Fruit fly (Drosophila melanogaster) whole organism, embryonic: ENCODE results near the gene Liprin-beta.
A peak's percentile ranks its signal among the peaks of the same experiment; 100 is the strongest.

Source experiments
- ATbp ChIP-seq: fragments of 200-800 bp; sonication (Bioruptor generic); optimal IDR thresholded peaks from 2 replicates; lab custom pipeline; 2017; ENCODE audit warnings: missing biosample characterization, mild to moderate bottlenecking, missing genetic modification characterization, missing genetic modification reagents
- Atf-2 ChIP-seq: fragments of 200-800 bp; sonication (Bioruptor generic); optimal IDR thresholded peaks from 2 replicates; lab custom pipeline; 2016; ENCODE audit warnings: missing biosample characterization, missing genetic modification characterization
- Awh ChIP-seq: fragments of 200-800 bp; sonication (Bioruptor generic); IDR thresholded peaks from 2 replicates; pipeline ENCODE4, ENCODE4 v1.3.6; 2022; ENCODE audit warnings: missing biosample characterization, missing genetic modification characterization
- CG10431 ChIP-seq: fragments of 200-800 bp; sonication (Bioruptor generic); optimal IDR thresholded peaks from 3 replicates; lab custom pipeline; 2018; ENCODE audit warnings: missing biosample characterization, mild to moderate bottlenecking, missing genetic modification characterization
- CG10543 ChIP-seq: fragments of 200-800 bp; sonication (Bioruptor generic); optimal IDR thresholded peaks from 3 replicates; lab custom pipeline; 2017; ENCODE audit warnings: missing biosample characterization, mild to moderate bottlenecking, missing genetic modification characterization, moderate library complexity
- CG10565 ChIP-seq: fragments of 200-800 bp; sonication (Bioruptor generic); optimal IDR thresholded peaks from 3 replicates; lab custom pipeline; 2016; ENCODE audit warnings: missing biosample characterization, mild to moderate bottlenecking, missing genetic modification characterization
- CG12155 ChIP-seq: fragments of 200-800 bp; sonication (Bioruptor generic); optimal IDR thresholded peaks from 3 replicates; lab custom pipeline; 2016; ENCODE audit warnings: missing biosample characterization, missing genetic modification characterization
- CG12659 ChIP-seq: fragments of 200-800 bp; sonication (Bioruptor generic); optimal IDR thresholded peaks from 3 replicates; lab custom pipeline; 2017; ENCODE audit warnings: mild to moderate bottlenecking, missing biosample characterization, missing genetic modification reagents, missing genetic modification characterization
- CG13894 ChIP-seq: fragments of 200-800 bp; sonication (Bioruptor generic); optimal IDR thresholded peaks from 3 replicates; lab custom pipeline; 2018; ENCODE audit warnings: missing biosample characterization, mild to moderate bottlenecking, missing genetic modification characterization, moderate library complexity
- CG14860 ChIP-seq: fragments of 200-800 bp; sonication (Bioruptor generic); IDR thresholded peaks from 3 replicates; pipeline ENCODE4 v1.3.6; 2022; ENCODE audit warnings: missing biosample characterization, missing genetic modification characterization; ENCODE audit not compliant: partially characterized antibody
- CG14965 ChIP-seq: fragments of 200-800 bp; sonication (Bioruptor generic); optimal IDR thresholded peaks from 2 replicates; lab custom pipeline; 2016; ENCODE audit warnings: missing biosample characterization, missing genetic modification characterization, borderline replicate concordance
- CG16779 ChIP-seq: fragments of 200-800 bp; sonication (Bioruptor generic); IDR thresholded peaks from 2 replicates; pipeline ENCODE4 v1.3.6; 2022; ENCODE audit warnings: missing biosample characterization, missing genetic modification characterization
- CG16813 ChIP-seq: fragments of 200-800 bp; sonication (Bioruptor generic); IDR thresholded peaks from 3 replicates; pipeline ENCODE4 v1.3.6; 2022; ENCODE audit warnings: missing biosample characterization, missing genetic modification characterization; ENCODE audit not compliant: partially characterized antibody
- CG1832 ChIP-seq: fragments of 200-800 bp; sonication (Bioruptor generic); optimal IDR thresholded peaks from 2 replicates; lab custom pipeline; 2017; ENCODE audit warnings: missing biosample characterization, mild to moderate bottlenecking, missing genetic modification characterization, inconsistent platforms
- CG32767 ChIP-seq: fragments of 200-800 bp; sonication (Bioruptor generic); IDR thresholded peaks from 2 replicates; pipeline ENCODE4 v1.3.6; 2022; ENCODE audit warnings: missing biosample characterization, missing genetic modification characterization
- CG6254 ChIP-seq: fragments of 200-800 bp; sonication (Bioruptor generic); optimal IDR thresholded peaks from 3 replicates; lab custom pipeline; 2017; ENCODE audit warnings: mild to moderate bottlenecking, missing biosample characterization, missing genetic modification reagents, missing genetic modification characterization
- CG6854 ChIP-seq: fragments of 200-800 bp; sonication (Bioruptor generic); optimal IDR thresholded peaks from 3 replicates; lab custom pipeline; 2017; ENCODE audit warnings: missing biosample characterization, mild to moderate bottlenecking, missing genetic modification characterization
- CG7745 ChIP-seq: fragments of 200-800 bp; sonication (Bioruptor generic); optimal IDR thresholded peaks from 2 replicates; lab custom pipeline; 2018; ENCODE audit warnings: missing biosample characterization, mild to moderate bottlenecking, missing genetic modification characterization, moderate library complexity
- CrebB ChIP-seq: fragments of 200-800 bp; sonication (Bioruptor generic); optimal IDR thresholded peaks from 3 replicates; lab custom pipeline; 2018; ENCODE audit warnings: missing biosample characterization, mild to moderate bottlenecking, missing genetic modification characterization
- Dek ChIP-seq: fragments of 200-800 bp; sonication (Bioruptor generic); optimal IDR thresholded peaks from 3 replicates; lab custom pipeline; 2019; ENCODE audit warnings: missing biosample characterization, mild to moderate bottlenecking, missing genetic modification characterization, moderate library complexity
- E2f2 ChIP-seq: fragments of 200-800 bp; sonication (Bioruptor generic); IDR thresholded peaks from 2 replicates; pipeline ENCODE4 v1.3.6; 2022; ENCODE audit warnings: missing biosample characterization, missing genetic modification characterization
- Eip74EF ChIP-seq, 2 experiments: fragments of 200-800 bp in 1 of 2; fragments of >200 bp in 1 of 2; sonication (Bioruptor generic) in 1 of 2; optimal IDR thresholded peaks; 2 replicates each; lab custom pipeline; 2017 to 2019; ENCODE audit warnings: missing biosample characterization in 2 of 2, missing genetic modification characterization in 2 of 2, mild to moderate bottlenecking in 1 of 2, moderate library complexity in 1 of 2
- HHEX ChIP-seq: fragments of 200-800 bp; sonication (Bioruptor generic); optimal IDR thresholded peaks from 3 replicates; lab custom pipeline; 2017; ENCODE audit warnings: missing biosample characterization, mild to moderate bottlenecking, missing genetic modification characterization, missing genetic modification reagents
- Hr51 ChIP-seq, 2 experiments: fragments of 200-800 bp; sonication (Bioruptor generic); optimal IDR thresholded peaks; 2 replicates in 1 of 2; 3 replicates in 1 of 2; lab custom pipeline; 2016 to 2018; ENCODE audit warnings: missing biosample characterization in 2 of 2, missing genetic modification characterization in 2 of 2, mild to moderate bottlenecking in 1 of 2, moderate library complexity in 1 of 2
- Jarid2 ChIP-seq: fragments of 200-800 bp; sonication (Bioruptor generic); optimal IDR thresholded peaks from 3 replicates; lab custom pipeline; 2017; ENCODE audit warnings: mild to moderate bottlenecking, missing biosample characterization, missing genetic modification reagents, missing genetic modification characterization
- Myb ChIP-seq: fragments of 200-800 bp; sonication (Bioruptor generic); optimal IDR thresholded peaks from 2 replicates; lab custom pipeline; 2016; ENCODE audit warnings: missing biosample characterization, missing genetic modification characterization
- Pdp1 ChIP-seq, 2 experiments: fragments of 200-800 bp; sonication (Bioruptor generic); optimal IDR thresholded peaks; 3 replicates each; lab custom pipeline; 2016; ENCODE audit warnings: missing biosample characterization in 2 of 2, missing genetic modification characterization in 2 of 2, mild to moderate bottlenecking in 1 of 2, moderate library complexity in 1 of 2
- Sox102F ChIP-seq: fragments of 200-800 bp; sonication (Bioruptor generic); optimal IDR thresholded peaks from 2 replicates; lab custom pipeline; 2018; ENCODE audit warnings: missing biosample characterization, mild to moderate bottlenecking, missing genetic modification characterization, moderate library complexity
- ase ChIP-seq: fragments of 200-800 bp; sonication (Bioruptor generic); IDR thresholded peaks from 3 replicates; pipeline ENCODE4 v1.3.6; 2022; ENCODE audit warnings: missing biosample characterization, missing genetic modification characterization
- bbx ChIP-seq: fragments of 200-800 bp; sonication (Bioruptor generic); IDR thresholded peaks from 2 replicates; pipeline ENCODE4 v1.3.6; 2022; ENCODE audit warnings: missing biosample characterization, missing genetic modification characterization; ENCODE audit not compliant: partially characterized antibody
- br ChIP-seq: fragments of >200 bp; optimal IDR thresholded peaks from 2 replicates; lab custom pipeline; 2017
- chif ChIP-seq, 2 experiments: fragments of 200-800 bp; sonication (Bioruptor generic); optimal IDR thresholded peaks; 3 replicates each; lab custom pipeline; 2016; ENCODE audit warnings: missing biosample characterization in 2 of 2, missing genetic modification characterization in 2 of 2
- crol ChIP-seq: fragments of 200-800 bp; sonication (Bioruptor generic); IDR thresholded peaks from 2 replicates; pipeline ENCODE4 v1.3.6; 2022; ENCODE audit warnings: missing biosample characterization, missing genetic modification characterization
- crp ChIP-seq, 2 experiments: fragments of 200-800 bp; sonication (Bioruptor generic); optimal IDR thresholded peaks; 2 replicates in 1 of 2; 3 replicates in 1 of 2; lab custom pipeline; 2017; ENCODE audit warnings: missing biosample characterization in 2 of 2, missing genetic modification characterization in 2 of 2, mild to moderate bottlenecking in 1 of 2, moderate library complexity in 1 of 2
- dmrt99B ChIP-seq: fragments of 200-800 bp; sonication (Bioruptor generic); optimal IDR thresholded peaks from 2 replicates; lab custom pipeline; 2018; ENCODE audit warnings: missing biosample characterization, mild to moderate bottlenecking, missing genetic modification characterization, moderate library complexity
- emc ChIP-seq: fragments of 200-800 bp; sonication (Bioruptor generic); optimal IDR thresholded peaks from 2 replicates; lab custom pipeline; 2016; ENCODE audit warnings: missing biosample characterization, missing genetic modification characterization
- ems ChIP-seq: fragments of 200-800 bp; sonication (Bioruptor generic); optimal IDR thresholded peaks from 3 replicates; lab custom pipeline; 2016; ENCODE audit warnings: missing biosample characterization, missing genetic modification characterization
- hkb ChIP-seq, 2 experiments: fragments of 200-800 bp in 1 of 2; fragments of >200 bp in 1 of 2; sonication (Bioruptor generic) in 1 of 2; IDR thresholded peaks in 1 of 2; optimal IDR thresholded peaks in 1 of 2; 2 replicates each; pipeline versions ENCODE4 v1.3.6 to Lab custom; 2017 to 2022; ENCODE audit warnings: missing biosample characterization in 1 of 2, missing genetic modification characterization in 1 of 2
- kay ChIP-seq: fragments of 200-800 bp; sonication (Bioruptor generic); optimal IDR thresholded peaks from 2 replicates; lab custom pipeline; 2016; ENCODE audit warnings: missing biosample characterization, missing genetic modification characterization
- kni ChIP-seq: fragments of 200-800 bp; sonication (Bioruptor generic); optimal IDR thresholded peaks from 3 replicates; lab custom pipeline; 2017; ENCODE audit warnings: mild to moderate bottlenecking, missing biosample characterization, missing genetic modification reagents, missing genetic modification characterization
- lilli ChIP-seq: fragments of 200-800 bp; sonication (Bioruptor generic); optimal IDR thresholded peaks from 3 replicates; lab custom pipeline; 2016; ENCODE audit warnings: missing biosample characterization, missing genetic modification characterization
- mirr ChIP-seq: fragments of 200-800 bp; sonication (Bioruptor generic); optimal IDR thresholded peaks from 3 replicates; lab custom pipeline; 2018; ENCODE audit warnings: missing biosample characterization, mild to moderate bottlenecking, missing genetic modification characterization
- nom ChIP-seq: fragments of 200-800 bp; sonication (Bioruptor generic); optimal IDR thresholded peaks from 2 replicates; lab custom pipeline; 2017; ENCODE audit warnings: missing biosample characterization, missing genetic modification characterization, mild to moderate bottlenecking, moderate library complexity, missing genetic modification reagents
- schlank ChIP-seq: fragments of 200-800 bp; sonication (Bioruptor generic); optimal IDR thresholded peaks from 2 replicates; lab custom pipeline; 2018; ENCODE audit warnings: missing biosample characterization, mild to moderate bottlenecking, missing genetic modification characterization
- sd ChIP-seq: fragments of 200-800 bp; sonication (Bioruptor generic); optimal IDR thresholded peaks from 3 replicates; lab custom pipeline; 2018; ENCODE audit warnings: missing biosample characterization, mild to moderate bottlenecking, missing genetic modification characterization, moderate library complexity
- so ChIP-seq: fragments of 200-800 bp; sonication (Bioruptor generic); IDR thresholded peaks from 3 replicates; pipeline ENCODE4 v1.3.6; 2022; ENCODE audit warnings: missing biosample characterization, missing genetic modification characterization
- tup ChIP-seq: fragments of 200-800 bp; sonication (Bioruptor generic); optimal IDR thresholded peaks from 2 replicates; lab custom pipeline; 2016; ENCODE audit warnings: missing biosample characterization, mild to moderate bottlenecking, missing genetic modification characterization, moderate library complexity

The Liprin-beta gene

dm6 chr3L:13497720-13498355, 15.2 kb upstream of the Liprin-beta start:
- TF ChIP-seq CG32767 (no peak), hkb (optimal IDR thresholded peaks at IDR 0.05; lab: Kevin White, UChicago) (no peak), hkb (GFP tag; IDR thresholded peaks at IDR 0.05; lab: Robert Waterston, UW) (peak; percentile 48; the same call in 1 of the 2 replicates), kay (GFP tag; lab: Kevin White, UChicago) (peak; percentile 30), Myb (GFP tag; lab: Kevin White, UChicago) (no peak), E2f2 (GFP tag; lab: Robert Waterston, UW) (peak; percentile 13; the same call in 1 of the 2 replicates), schlank (tag; lab: Kevin White, UChicago) (no peak), CG13894 (peak; percentile 2), CrebB (no peak), Jarid2 (GFP tag; lab: Kevin White, UChicago) (no peak), dmrt99B (tag; lab: Kevin White, UChicago) (peak; percentile 29), HHEX (GFP tag; lab: Kevin White, UChicago) (peak; percentile 20), sd (tag; lab: Kevin White, UChicago) (peak; percentile 3), kni (peak; percentile 61), CG14860 (GFP tag; lab: Robert Waterston, UW) (no peak), Awh (0 out of 2 replicates have a peak, but pooled peaks have one; percentile 6), Pdp1 (GFP tag; optimal IDR thresholded peaks at IDR 0.05; lab: Kevin White, UChicago) (peak in 1 of 2 experiments; percentile 46), CG6854 (no peak), ase (GFP tag; lab: Robert Waterston, UW) (0 out of 3 replicates have a peak, but pooled peaks have one; percentile 9), CG7745 (no peak), CG16779 (no peak), CG16813 (GFP tag; lab: Robert Waterston, UW) (no peak), CG6254 (GFP tag; lab: Kevin White, UChicago) (no peak), bbx (GFP tag; lab: Robert Waterston, UW) (no peak), CG10565 (GFP tag; lab: Kevin White, UChicago) (no peak), CG14965 (GFP tag; lab: Kevin White, UChicago) (no peak), emc (no peak), br (no peak), Atf-2 (no peak), CG12659 (GFP tag; lab: Kevin White, UChicago) (no peak), ATbp (GFP tag; lab: Kevin White, UChicago) (peak; percentile 63), Eip74EF (GFP tag; optimal IDR thresholded peaks at IDR 0.05; lab: Kevin White, UChicago) (peak in 1 of 2 experiments; percentile 18), crp (GFP tag; optimal IDR thresholded peaks at IDR 0.05; lab: Kevin White, UChicago) (no peak), mirr (GFP tag; lab: Kevin White, UChicago) (peak; percentile 14), CG12155 (GFP tag; lab: Kevin White, UChicago) (no peak), CG1832 (peak; percentile 24), CG10543 (peak; percentile 20), lilli (no peak), so (GFP tag; lab: Robert Waterston, UW) (0 out of 3 replicates have a peak, but pooled peaks have one; percentile 26), chif (GFP tag; optimal IDR thresholded peaks at IDR 0.05; lab: Kevin White, UChicago) (no peak), Hr51 (GFP tag; optimal IDR thresholded peaks at IDR 0.05; lab: Kevin White, UChicago) (no peak), nom (peak; percentile 84), tup (GFP tag; lab: Kevin White, UChicago) (no peak), Sox102F (no peak), ems (no peak), Dek (tag; lab: Kevin White, UChicago) (no peak), crol (peak; percentile 44; the same call in 1 of the 2 replicates), CG10431 (GFP tag; lab: Kevin White, UChicago) (peak; percentile 13)
